Fruit fly (Drosophila melanogaster): Measurements from ENCODE around the gene Pglym87.

The Pglym87 gene

dm6 chr3R:12221366-12221916, 11.1 kb downstream of the Pglym87 start, which contains the start of gene CG4860 (continued):
- TF ChIP-seq cas (GFP tag; IDR thresholded peaks at IDR 0.05): peak; percentile 81
- TF ChIP-seq CG4707 (GFP tag; optimal IDR thresholded peaks at IDR 0.05): no peak
- no peak for TF ChIP-seq gro (GFP tag; optimal IDR thresholded peaks at IDR 0.05)
- peak; percentile 57 for TF ChIP-seq CG11723 (GFP tag; optimal IDR thresholded peaks at IDR 0.05)
- peak; percentile 69; the same call in 1 of the 2 replicates for TF ChIP-seq MBD-R2 (GFP tag; IDR thresholded peaks at IDR 0.05)
- no peak for TF ChIP-seq CG4360 (GFP tag; IDR thresholded peaks at IDR 0.05)
- no peak for TF ChIP-seq CG6791 (GFP tag; IDR thresholded peaks at IDR 0.05; ENCODE audit: partially characterized antibody)
- TF ChIP-seq emc (GFP tag; optimal IDR thresholded peaks at IDR 0.05): peak; percentile 73
- peak; percentile 55 for TF ChIP-seq CG33213 (GFP tag; optimal IDR thresholded peaks at IDR 0.05)
- TF ChIP-seq Hey (tag; optimal IDR thresholded peaks at IDR 0.05): no peak
- TF ChIP-seq insv (GFP tag; optimal IDR thresholded peaks at IDR 0.05): peak in 1 of 2 experiments; percentile 11
- peak; percentile 89 for TF ChIP-seq E2f1 (GFP tag; IDR thresholded peaks at IDR 0.05)
- peak; percentile 95 for TF ChIP-seq CG9932 (GFP tag; IDR thresholded peaks at IDR 0.05)
- peak; percentile 82 for TF ChIP-seq Aef1 (GFP tag; IDR thresholded peaks at IDR 0.05)
- peak; percentile 93 for TF ChIP-seq zfh2 (GFP tag; optimal IDR thresholded peaks at IDR 0.05)
- TF ChIP-seq CG3847 (GFP tag; IDR thresholded peaks at IDR 0.05): peak; percentile 88
- peak; percentile 84 for TF ChIP-seq pum (GFP tag; optimal IDR thresholded peaks at IDR 0.05)
- 0 out of 3 replicates have a peak, but pooled peaks have one; percentile 24 for TF ChIP-seq CG3726 (GFP tag; IDR thresholded peaks at IDR 0.05)
- TF ChIP-seq CG15696 (tag; optimal IDR thresholded peaks at IDR 0.05): peak; percentile 32
- peak; percentile 94 for TF ChIP-seq PHDP (tag; optimal IDR thresholded peaks at IDR 0.05)
- peak; percentile 70 for TF ChIP-seq Mes4 (GFP tag; optimal IDR thresholded peaks at IDR 0.05)
- no peak for TF ChIP-seq Lim3 (GFP tag; IDR thresholded peaks at IDR 0.05)
- TF ChIP-seq NfI (GFP tag; optimal IDR thresholded peaks at IDR 0.05): peak; percentile 89
- TF ChIP-seq crol (GFP tag; IDR thresholded peaks at IDR 0.05): no peak
- peak; percentile 90 for TF ChIP-seq row (GFP tag; IDR thresholded peaks at IDR 0.05)
- TF ChIP-seq vvl (GFP tag; IDR thresholded peaks at IDR 0.05): peak; percentile 91
- TF ChIP-seq CG10209 (GFP tag; optimal IDR thresholded peaks at IDR 0.05): peak; percentile 85
- TF ChIP-seq fd3F (GFP tag; optimal IDR thresholded peaks at IDR 0.05): peak; percentile 85
- TF ChIP-seq Sox102F (GFP tag; optimal IDR thresholded peaks at IDR 0.05): peak; percentile 92
- TF ChIP-seq CG10274 (GFP tag; optimal IDR thresholded peaks at IDR 0.05): peak; percentile 66
- peak; percentile 80 for TF ChIP-seq CG4820 (GFP tag; optimal IDR thresholded peaks at IDR 0.05)
- peak; percentile 50 for TF ChIP-seq CG1792 (GFP tag; optimal IDR thresholded peaks at IDR 0.05)
- TF ChIP-seq CG10543 (GFP tag; optimal IDR thresholded peaks at IDR 0.05): peak; percentile 82
- peak; percentile 63 for TF ChIP-seq CG30431 (GFP tag; optimal IDR thresholded peaks at IDR 0.05)
- TF ChIP-seq CG1602 (GFP tag; optimal IDR thresholded peaks at IDR 0.05): peak; percentile 80
- TF ChIP-seq jing (GFP tag; optimal IDR thresholded peaks at IDR 0.05): peak; percentile 46
- TF ChIP-seq psq (GFP tag; optimal IDR thresholded peaks at IDR 0.05): peak; percentile 50
- peak; percentile 80 for TF ChIP-seq CG5953 (GFP tag; IDR thresholded peaks at IDR 0.05)
- peak; percentile 86 for TF ChIP-seq CG7786 (GFP tag; optimal IDR thresholded peaks at IDR 0.05)
- no peak for TF ChIP-seq HLHmδ (GFP tag; optimal IDR thresholded peaks at IDR 0.05)
- TF ChIP-seq CG11456 (GFP tag; IDR thresholded peaks at IDR 0.05): peak; percentile 86
- peak; percentile 25 for TF ChIP-seq Usf (GFP tag; optimal IDR thresholded peaks at IDR 0.05)
- peak; percentile 93 for TF ChIP-seq lab (GFP tag; optimal IDR thresholded peaks at IDR 0.05)
- TF ChIP-seq CG11560 (tag; IDR thresholded peaks at IDR 0.05): peak; percentile 66; the same call in 2 of the 3 replicates
- peak; percentile 55 for TF ChIP-seq CG6654 (GFP tag; optimal IDR thresholded peaks at IDR 0.05)
- TF ChIP-seq danr (GFP tag; IDR thresholded peaks at IDR 0.05): peak; percentile 71; the same call in 1 of the 2 replicates
- TF ChIP-seq esg (GFP tag; conservative IDR thresholded peaks at IDR 0.05): peak; percentile 79
- peak; percentile 60 for TF ChIP-seq CG10321 (GFP tag; IDR thresholded peaks at IDR 0.05)
- TF ChIP-seq gt (GFP tag; IDR thresholded peaks at IDR 0.05): 0 out of 2 replicates have a peak, but pooled peaks have one; percentile 14
- no peak for TF ChIP-seq CG14860 (GFP tag; IDR thresholded peaks at IDR 0.05; ENCODE audit: partially characterized antibody)
- no peak for TF ChIP-seq twi (tag; optimal IDR thresholded peaks at IDR 0.05)
